Worm (Caenorhabditis elegans): ENCODE data around the gene cdh-4.

Gene cdh-4

DNA sequence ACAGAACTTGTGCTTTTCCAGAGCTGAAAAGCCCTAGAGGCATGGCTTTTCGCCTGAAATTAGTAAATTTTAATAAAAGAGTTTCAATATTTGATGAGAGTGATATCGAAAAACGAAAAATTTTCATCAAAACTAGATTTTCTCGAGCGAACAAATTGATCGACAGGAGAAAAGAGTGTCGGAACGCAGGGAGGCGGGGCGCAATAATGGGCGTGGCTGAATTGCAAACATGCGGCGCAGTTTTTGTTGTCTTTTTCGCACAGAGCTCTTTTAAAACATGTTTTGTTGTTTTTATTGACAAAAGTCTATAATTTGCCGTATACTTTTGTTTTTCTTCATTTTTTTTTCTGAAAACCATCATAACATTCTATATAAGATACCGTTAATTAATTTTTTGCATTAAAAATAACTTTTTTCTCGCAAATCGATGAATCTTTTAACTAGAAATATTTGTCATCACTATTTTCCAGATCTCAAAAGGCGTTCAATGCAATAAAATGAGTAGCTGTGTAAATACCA lies 58.3 kb downstream of the cdh-4 start, which contains the start of the genes sel-5 and wdr-48 (continued):
- TF ChIP-seq lsy-2 (tag; optimal IDR thresholded peaks at IDR 0.05) (peak; percentile 53 to 59), skn-1 (tag; optimal IDR thresholded peaks at IDR 0.05) (peak; percentile 55), tbx-2 (tag; optimal IDR thresholded peaks at IDR 0.05) (no peak), nhr-77 (tag; optimal IDR thresholded peaks at IDR 0.05) (no peak), hlh-17 (GFP tag; optimal IDR thresholded peaks at IDR 0.05; ENCODE audit: borderline replicate concordance) (no peak), hpl-2 (GFP tag; optimal IDR thresholded peaks at IDR 0.05) (no peak), dsc-1 (tag; optimal IDR thresholded peaks at IDR 0.05) (no peak), F16B12.6 (tag; optimal IDR thresholded peaks at IDR 0.05) (peak; percentile 42), ces-1 (GFP tag; optimal IDR thresholded peaks at IDR 0.05) (no peak), blmp-1 (tag; optimal IDR thresholded peaks at IDR 0.05) (peak; percentile 60), ceh-90 (tag; optimal IDR thresholded peaks at IDR 0.05) (no peak), fkh-10 (GFP tag; optimal IDR thresholded peaks at IDR 0.05) (no peak), sptf-1 (tag; optimal IDR thresholded peaks at IDR 0.05) (no peak), unc-98 (GFP tag; IDR thresholded peaks at IDR 0.05) (no peak), hlh-4 (tag; optimal IDR thresholded peaks at IDR 0.05) (no peak), unc-30 (tag; optimal IDR thresholded peaks at IDR 0.05) (no peak), sox-4 (tag; optimal IDR thresholded peaks at IDR 0.05) (no peak), C34B4.2 (tag; optimal IDR thresholded peaks at IDR 0.05) (no peak), nhr-90 (tag; optimal IDR thresholded peaks at IDR 0.05; ENCODE audit: poor library complexity) (no peak), snpc-4 (tag; optimal IDR thresholded peaks at IDR 0.05) (no peak), jun-1 (tag; optimal IDR thresholded peaks at IDR 0.05) (no peak), nhr-84 (tag; optimal IDR thresholded peaks at IDR 0.05) (no peak), mef-2 (tag; optimal IDR thresholded peaks at IDR 0.05) (no peak), ama-1 (optimal IDR thresholded peaks at IDR 0.05) (no peak), egl-27 (tag; optimal IDR thresholded peaks at IDR 0.05) (no peak), mdl-1 (tag; optimal IDR thresholded peaks at IDR 0.05) (no peak), swsn-7 (tag; optimal IDR thresholded peaks at IDR 0.05) (no peak), ets-5 (GFP tag; IDR thresholded peaks at IDR 0.05) (no peak), nhr-12 (tag; optimal IDR thresholded peaks at IDR 0.05) (no peak), nhr-85 (tag) (no peak), nhr-28 (tag; optimal IDR thresholded peaks at IDR 0.05) (no peak), grh-1 (GFP tag; IDR thresholded peaks at IDR 0.05) (no peak), ztf-11 (tag; optimal IDR thresholded peaks at IDR 0.05) (no peak), zip-4 (GFP tag; optimal IDR thresholded peaks at IDR 0.05) (no peak), aly-2 (tag; optimal IDR thresholded peaks at IDR 0.05) (no peak), ztf-4 (tag; optimal IDR thresholded peaks at IDR 0.05) (no peak), nhr-11 (tag; optimal IDR thresholded peaks at IDR 0.05) (no peak), nhr-19 (GFP tag; conservative IDR thresholded peaks at IDR 0.05) (no peak), aha-1 (tag; optimal IDR thresholded peaks at IDR 0.05) (no peak), pqm-1 (tag; optimal IDR thresholded peaks at IDR 0.05) (no peak), lin-39 (tag; optimal IDR thresholded peaks at IDR 0.05) (no peak)

DNA sequence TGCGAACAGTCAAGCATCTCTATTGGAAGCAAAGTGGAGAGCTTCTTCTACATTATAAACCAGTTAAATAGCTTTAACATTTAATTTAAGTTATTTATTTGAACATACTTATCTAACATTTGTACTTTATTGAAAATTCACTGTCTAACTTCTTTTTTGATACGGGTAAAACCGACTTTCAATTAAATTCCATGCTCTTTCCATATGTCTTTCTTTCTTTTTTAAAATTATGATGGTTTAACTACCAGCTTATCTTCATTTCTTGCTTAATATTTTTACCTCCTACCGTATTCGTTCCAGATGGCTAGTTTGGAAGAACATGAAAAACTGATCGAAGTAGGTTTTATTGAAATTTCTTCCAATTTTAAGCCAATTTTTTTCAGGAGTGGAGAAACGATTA lies 61.3 kb downstream of the cdh-4 start, which contains the start of gene F35G12.12:
F35G12.12 (plus strand) TSS at position 301 of the 400 bp plus-strand sequence.
- TF ChIP-seq nhr-90 (tag; optimal IDR thresholded peaks at IDR 0.05; ENCODE audit: poor library complexity) (no peak), ztf-11 (tag; optimal IDR thresholded peaks at IDR 0.05) (no peak), blmp-1 (tag; optimal IDR thresholded peaks at IDR 0.05) (no peak), jun-1 (tag; optimal IDR thresholded peaks at IDR 0.05) (no peak), lin-15B (tag; optimal IDR thresholded peaks at IDR 0.05) (no peak), nhr-85 (tag) (no peak), unc-98 (GFP tag; IDR thresholded peaks at IDR 0.05) (no peak), nhr-12 (tag; optimal IDR thresholded peaks at IDR 0.05) (no peak), elt-3 (tag; optimal IDR thresholded peaks at IDR 0.05) (no peak), nhr-11 (tag; optimal IDR thresholded peaks at IDR 0.05) (no peak), ces-1 (GFP tag; optimal IDR thresholded peaks at IDR 0.05) (no peak), C04F5.9 (tag; optimal IDR thresholded peaks at IDR 0.05) (no peak), ceh-88 (GFP tag; IDR thresholded peaks at IDR 0.05) (no peak), Y116A8C.19 (tag; optimal IDR thresholded peaks at IDR 0.05; ENCODE audit: borderline replicate concordance) (no peak), F16B12.6 (tag; optimal IDR thresholded peaks at IDR 0.05) (no peak), mdl-1 (tag; optimal IDR thresholded peaks at IDR 0.05) (no peak), mef-2 (tag; optimal IDR thresholded peaks at IDR 0.05) (no peak)
